Worm (Caenorhabditis elegans): ENCODE results near the gene stn-2.
A peak's percentile ranks its signal among the peaks of the same experiment; 100 is the strongest.

stn-2 gene

DNA sequence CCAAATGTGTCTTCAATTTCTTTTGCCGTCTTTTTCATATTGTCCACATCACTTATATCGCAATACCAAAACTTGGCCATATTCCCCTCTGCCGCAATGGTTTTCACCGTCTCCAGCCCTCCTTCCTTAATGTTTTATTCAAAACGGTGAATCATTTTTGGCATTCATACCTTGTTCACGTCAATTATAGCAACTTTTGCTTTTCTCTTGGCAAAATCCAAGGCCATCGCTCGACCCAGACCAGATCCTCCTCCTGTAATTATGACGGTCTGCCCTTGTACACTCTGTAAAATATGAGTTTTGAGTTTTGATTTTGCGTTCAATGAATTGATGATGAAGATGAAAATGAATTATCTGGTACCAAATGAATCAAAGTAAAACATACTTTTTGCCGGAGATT, 16.0 kb downstream of the stn-2 start:
- TF ChIP-seq aptf-2 (GFP tag; conservative IDR thresholded peaks at IDR 0.05) (no peak), egl-44 (GFP tag; IDR thresholded peaks at IDR 0.05) (no peak), F23B12.7 (tag; optimal IDR thresholded peaks at IDR 0.05; ENCODE audit: insufficient read depth) (no peak), zim-3 (tag; optimal IDR thresholded peaks at IDR 0.05) (no peak), ztf-25 (GFP tag; IDR thresholded peaks at IDR 0.05) (no peak), bed-1 (GFP tag; IDR thresholded peaks at IDR 0.05) (no peak), akir-1 (GFP tag; optimal IDR thresholded peaks at IDR 0.05) (no peak), nfya-1 (tag; optimal IDR thresholded peaks at IDR 0.05; ENCODE audit: borderline replicate concordance, insufficient read depth) (no peak), him-1 (tag; optimal IDR thresholded peaks at IDR 0.05) (no peak), ceh-40 (GFP tag; IDR thresholded peaks at IDR 0.05) (no peak), B0336.3 (GFP tag; IDR thresholded peaks at IDR 0.05) (no peak), nhr-80 (tag; optimal IDR thresholded peaks at IDR 0.05) (no peak), egrh-3 (GFP tag; IDR thresholded peaks at IDR 0.05) (no peak), rec-8 (tag; optimal IDR thresholded peaks at IDR 0.05) (no peak), let-526 (GFP tag; IDR thresholded peaks at IDR 0.05) (no peak), ekl-4 (GFP tag; IDR thresholded peaks at IDR 0.05) (no peak), hmg-1.2 (GFP tag; IDR thresholded peaks at IDR 0.05) (no peak), mcd-1 (GFP tag; IDR thresholded peaks at IDR 0.05) (no peak), attf-6 (GFP tag; IDR thresholded peaks at IDR 0.05) (no peak), lin-26 (GFP tag; IDR thresholded peaks at IDR 0.05) (no peak)

DNA sequence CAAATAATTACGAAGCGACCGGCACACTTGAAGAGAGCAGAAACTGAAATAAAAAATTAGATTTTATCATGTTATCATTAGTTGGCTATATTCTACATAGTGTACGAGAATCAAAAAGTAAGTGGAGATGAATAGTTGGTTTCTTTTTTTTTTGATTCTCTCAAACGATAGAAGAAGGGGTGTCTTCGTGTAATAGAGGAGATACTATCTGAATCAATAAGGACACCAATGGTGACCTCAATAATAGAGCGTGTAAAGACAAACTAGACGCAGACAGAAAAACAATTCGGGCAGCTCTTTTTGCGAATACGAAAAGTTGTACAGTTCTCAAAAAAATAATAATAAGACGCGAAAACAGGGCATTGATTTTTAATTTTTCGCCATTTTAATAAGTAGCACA, 17.9 kb downstream of the stn-2 start:
- TF ChIP-seq sptf-2 (GFP tag; optimal IDR thresholded peaks at IDR 0.05) (no peak), nhr-80 (tag; optimal IDR thresholded peaks at IDR 0.05) (no peak), Y67H2A.10 (GFP tag; conservative IDR thresholded peaks at IDR 0.05) (no peak), ets-4 (GFP tag; optimal IDR thresholded peaks at IDR 0.05) (no peak), madf-10 (tag; optimal IDR thresholded peaks at IDR 0.05) (no peak), nfyb-1 (GFP tag; IDR thresholded peaks at IDR 0.05) (no peak), chd-7 (tag; optimal IDR thresholded peaks at IDR 0.05) (no peak), efl-1 (GFP tag; optimal IDR thresholded peaks at IDR 0.05) (no peak), D2030.7 (GFP tag; IDR thresholded peaks at IDR 0.05) (no peak), nhr-90 (tag; optimal IDR thresholded peaks at IDR 0.05) (no peak)

DNA sequence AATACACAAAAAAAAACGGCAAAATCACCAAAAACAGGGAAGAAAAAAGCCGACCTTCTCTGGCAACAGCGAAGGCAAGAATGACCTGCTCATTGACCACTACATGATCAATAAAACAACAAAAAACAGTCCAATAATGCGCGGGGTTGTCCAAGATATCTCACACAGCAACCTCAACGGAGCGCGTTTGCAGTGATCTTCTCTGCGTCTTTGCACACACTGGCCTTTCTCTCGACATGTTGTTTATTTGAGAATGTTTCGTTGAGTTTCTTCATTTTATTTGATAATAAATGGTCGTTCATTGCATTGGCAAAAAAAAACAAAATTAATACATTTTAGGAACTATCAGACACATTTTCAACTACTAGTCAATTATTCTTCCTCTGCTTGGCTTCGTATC, 18.8 kb downstream of the stn-2 start:
- TF ChIP-seq tbx-9 (tag; optimal IDR thresholded peaks at IDR 0.05; ENCODE audit: borderline replicate concordance) (no peak), F10E7.11 (tag; optimal IDR thresholded peaks at IDR 0.05) (no peak), nfya-2 (GFP tag; IDR thresholded peaks at IDR 0.05) (no peak), lir-1 (GFP tag; conservative IDR thresholded peaks at IDR 0.05) (no peak), pha-4 (tag; optimal IDR thresholded peaks at IDR 0.05) (no peak), lin-40 (tag; optimal IDR thresholded peaks at IDR 0.05) (no peak), snpc-3.4 (tag; optimal IDR thresholded peaks at IDR 0.05) (no peak), rcor-1 (GFP tag; IDR thresholded peaks at IDR 0.05) (no peak), unc-62 (GFP tag; optimal IDR thresholded peaks at IDR 0.05) (no peak), snpc-4 (GFP tag; optimal IDR thresholded peaks at IDR 0.05) (no peak), snpc-4 (tag; optimal IDR thresholded peaks at IDR 0.05) (no peak), tlf-1 (GFP tag; optimal IDR thresholded peaks at IDR 0.05) (no peak), hmg-1.2 (GFP tag; IDR thresholded peaks at IDR 0.05) (peak; percentile 17; the same call in 1 of the 2 replicates), ztf-26 (tag; optimal IDR thresholded peaks at IDR 0.05) (peak; percentile 6), let-526 (GFP tag; IDR thresholded peaks at IDR 0.05) (no peak), madf-10 (tag; optimal IDR thresholded peaks at IDR 0.05) (no peak), lag-1 (GFP tag; IDR thresholded peaks at IDR 0.05) (no peak), hlh-12 (tag; optimal IDR thresholded peaks at IDR 0.05) (no peak), mcd-1 (GFP tag; IDR thresholded peaks at IDR 0.05) (peak; percentile 63), mel-28 (tag; optimal IDR thresholded peaks at IDR 0.05; ENCODE audit: borderline replicate concordance) (no peak), dpff-1 (tag; optimal IDR thresholded peaks at IDR 0.05) (no peak), attf-3 (GFP tag; conservative IDR thresholded peaks at IDR 0.05) (no peak), repo-1 (tag; optimal IDR thresholded peaks at IDR 0.05) (no peak), egrh-3 (GFP tag; IDR thresholded peaks at IDR 0.05) (no peak)

Data from whole organism, young adult.